Fruit fly (Drosophila melanogaster) whole organism, embryonic: ENCODE measurements around the gene Glut1.

Experiments used
- Asciz ChIP-seq: fragments of 200-800 bp; sonication (Bioruptor generic); optimal IDR thresholded peaks from 2 replicates; lab custom pipeline; 2017; ENCODE audit warnings: missing biosample characterization, mild to moderate bottlenecking, missing genetic modification characterization, missing genetic modification reagents
- Awh ChIP-seq: fragments of 200-800 bp; sonication (Bioruptor generic); IDR thresholded peaks from 2 replicates; pipeline ENCODE4, ENCODE4 v1.3.6; 2022; ENCODE audit warnings: missing biosample characterization, missing genetic modification characterization
- CG10462 ChIP-seq: fragments of 200-800 bp; sonication (Bioruptor generic); optimal IDR thresholded peaks from 2 replicates; lab custom pipeline; 2016; ENCODE audit warnings: missing biosample characterization, missing genetic modification characterization
- CG10959 ChIP-seq: fragments of 200-800 bp; sonication (Bioruptor generic); IDR thresholded peaks from 2 replicates; pipeline ENCODE4 v1.3.6; 2022; ENCODE audit warnings: missing biosample characterization, missing genetic modification characterization
- CG11085 ChIP-seq: fragments of 200-800 bp; sonication (Bioruptor generic); IDR thresholded peaks from 2 replicates; pipeline ENCODE4 v1.3.6; 2022; ENCODE audit warnings: missing biosample characterization, missing genetic modification characterization
- CG14441 ChIP-seq: fragments of 200-800 bp; sonication (Bioruptor generic); IDR thresholded peaks from 2 replicates; pipeline ENCODE4 v1.3.6; 2022; ENCODE audit warnings: missing biosample characterization, missing genetic modification characterization
- CG15601 ChIP-seq: fragments of 200-800 bp; sonication (Bioruptor generic); optimal IDR thresholded peaks from 3 replicates; lab custom pipeline; 2019; ENCODE audit warnings: missing biosample characterization, mild to moderate bottlenecking, missing genetic modification characterization, moderate library complexity
- CG18619 ChIP-seq: fragments of 200-800 bp; sonication (Bioruptor generic); optimal IDR thresholded peaks from 3 replicates; lab custom pipeline; 2017; ENCODE audit warnings: missing biosample characterization, mild to moderate bottlenecking, missing genetic modification characterization
- CG3281 ChIP-seq: fragments of 200-800 bp; sonication (Bioruptor generic); optimal IDR thresholded peaks from 3 replicates; lab custom pipeline; 2017; ENCODE audit warnings: missing biosample characterization, mild to moderate bottlenecking, missing genetic modification characterization
- CG3407 ChIP-seq: fragments of 200-800 bp; sonication (Bioruptor generic); optimal IDR thresholded peaks from 2 replicates; lab custom pipeline; 2018; ENCODE audit warnings: missing biosample characterization, mild to moderate bottlenecking, missing genetic modification characterization
- CG34224 ChIP-seq: fragments of 200-800 bp; sonication (Bioruptor generic); IDR thresholded peaks from 3 replicates; pipeline ENCODE4 v1.3.6; 2022; ENCODE audit warnings: missing biosample characterization, missing genetic modification characterization; ENCODE audit not compliant: partially characterized antibody
- CG4360 ChIP-seq: fragments of 200-800 bp; sonication (Bioruptor generic); IDR thresholded peaks from 2 replicates; pipeline ENCODE4 v1.3.6; 2022; ENCODE audit warnings: missing biosample characterization, missing genetic modification characterization
- CG4707 ChIP-seq: fragments of 200-800 bp; sonication (Bioruptor generic); optimal IDR thresholded peaks from 2 replicates; lab custom pipeline; 2018; ENCODE audit warnings: missing biosample characterization, mild to moderate bottlenecking, missing genetic modification characterization, moderate library complexity
- CG4820 ChIP-seq: fragments of 200-800 bp; sonication (Bioruptor generic); optimal IDR thresholded peaks from 3 replicates; lab custom pipeline; 2016; ENCODE audit warnings: missing biosample characterization, missing genetic modification characterization
- CG7271 ChIP-seq: fragments of 200-800 bp; sonication (Bioruptor generic); optimal IDR thresholded peaks from 2 replicates; lab custom pipeline; 2018; ENCODE audit warnings: missing biosample characterization, mild to moderate bottlenecking, missing genetic modification characterization, moderate library complexity
- Dbx ChIP-seq: fragments of 200-800 bp; sonication (Bioruptor generic); IDR thresholded peaks from 3 replicates; pipeline ENCODE4 v1.3.6; 2022; ENCODE audit warnings: missing biosample characterization, missing genetic modification characterization
- Fer3 ChIP-seq: fragments of 200-800 bp; sonication (Bioruptor generic); optimal IDR thresholded peaks from 2 replicates; lab custom pipeline; 2018; ENCODE audit warnings: missing biosample characterization, mild to moderate bottlenecking, missing genetic modification characterization, moderate library complexity
- HLH4C ChIP-seq: fragments of 200-800 bp; sonication (Bioruptor generic); IDR thresholded peaks from 3 replicates; pipeline ENCODE4 v1.3.6; 2022; ENCODE audit warnings: missing biosample characterization, missing genetic modification characterization; ENCODE audit not compliant: partially characterized antibody
- Lhr ChIP-seq: fragments of 200-800 bp; sonication (Bioruptor generic); optimal IDR thresholded peaks from 3 replicates; lab custom pipeline; 2017; ENCODE audit warnings: mild to moderate bottlenecking, missing biosample characterization, missing genetic modification reagents, missing genetic modification characterization
- Lim3 ChIP-seq: fragments of 200-800 bp; sonication (Bioruptor generic); IDR thresholded peaks from 2 replicates; pipeline ENCODE4 v1.3.6; 2022; ENCODE audit warnings: missing biosample characterization, missing genetic modification characterization
- MBD-R2 ChIP-seq: fragments of 200-800 bp; sonication (Bioruptor generic); IDR thresholded peaks from 2 replicates; pipeline ENCODE4 v1.3.6; 2022; ENCODE audit warnings: missing biosample characterization, missing genetic modification characterization
- Nf-YA ChIP-seq: fragments of 200-800 bp; sonication (Bioruptor generic); IDR thresholded peaks from 2 replicates; pipeline ENCODE4 v1.3.6; 2022; ENCODE audit warnings: missing biosample characterization, missing genetic modification characterization
- Oaz ChIP-seq: fragments of 200-800 bp; sonication (Bioruptor generic); IDR thresholded peaks from 2 replicates; pipeline ENCODE4 v1.3.6; 2022; ENCODE audit warnings: missing biosample characterization, missing genetic modification characterization
- Ravus ChIP-seq: fragments of 200-800 bp; sonication (Bioruptor generic); IDR thresholded peaks from 2 replicates; pipeline ENCODE4 v1.3.6; 2022; ENCODE audit warnings: missing biosample characterization, missing genetic modification characterization
- Ssrp ChIP-seq: fragments of 200-800 bp; sonication (Bioruptor generic); optimal IDR thresholded peaks from 2 replicates; lab custom pipeline; 2018; ENCODE audit warnings: missing biosample characterization, mild to moderate bottlenecking, missing genetic modification characterization, moderate library complexity
- Stat92E ChIP-seq, 3 experiments: fragments of >200 bp in 2 of 3; fragments of 200-800 bp in 1 of 3; sonication (Bioruptor generic) in 1 of 3; optimal IDR thresholded peaks; 2 replicates each; lab custom pipeline; 2017 to 2019; ENCODE audit warnings: missing biosample characterization in 3 of 3, missing genetic modification characterization in 3 of 3, mild to moderate bottlenecking in 1 of 3, moderate library complexity in 1 of 3
- ab ChIP-seq: fragments of 200-800 bp; sonication (Bioruptor generic); optimal IDR thresholded peaks from 2 replicates; lab custom pipeline; 2016; ENCODE audit warnings: missing biosample characterization, missing genetic modification characterization
- al ChIP-seq: fragments of 200-800 bp; sonication (Bioruptor generic); IDR thresholded peaks from 2 replicates; pipeline ENCODE4 v1.3.6; 2022; ENCODE audit warnings: missing biosample characterization, missing genetic modification characterization
- ase ChIP-seq: fragments of 200-800 bp; sonication (Bioruptor generic); IDR thresholded peaks from 3 replicates; pipeline ENCODE4 v1.3.6; 2022; ENCODE audit warnings: missing biosample characterization, missing genetic modification characterization
- bbx ChIP-seq: fragments of 200-800 bp; sonication (Bioruptor generic); IDR thresholded peaks from 2 replicates; pipeline ENCODE4 v1.3.6; 2022; ENCODE audit warnings: missing biosample characterization, missing genetic modification characterization; ENCODE audit not compliant: partially characterized antibody
- btn ChIP-seq: fragments of 200-800 bp; sonication (Bioruptor generic); optimal IDR thresholded peaks from 2 replicates; lab custom pipeline; 2016; ENCODE audit warnings: missing biosample characterization, missing genetic modification characterization
- cad ChIP-seq: fragments of >200 bp; optimal IDR thresholded peaks from 2 replicates; lab custom pipeline; 2017; ENCODE audit warnings: missing biosample characterization, missing genetic modification characterization
- cas ChIP-seq: fragments of 200-800 bp; sonication (Bioruptor generic); IDR thresholded peaks from 2 replicates; pipeline ENCODE4 v1.3.6; 2022; ENCODE audit warnings: missing biosample characterization, missing genetic modification characterization
- crp ChIP-seq, 2 experiments: fragments of 200-800 bp; sonication (Bioruptor generic); optimal IDR thresholded peaks; 2 replicates in 1 of 2; 3 replicates in 1 of 2; lab custom pipeline; 2017; ENCODE audit warnings: missing biosample characterization in 2 of 2, missing genetic modification characterization in 2 of 2, mild to moderate bottlenecking in 1 of 2, moderate library complexity in 1 of 2
- dan ChIP-seq: fragments of 200-800 bp; sonication (Bioruptor generic); IDR thresholded peaks from 2 replicates; pipeline ENCODE4 v1.3.6; 2022; ENCODE audit warnings: missing biosample characterization, missing genetic modification characterization
- disco-r ChIP-seq: fragments of 200-800 bp; sonication (Bioruptor generic); optimal IDR thresholded peaks from 2 replicates; lab custom pipeline; 2016; ENCODE audit warnings: missing biosample characterization, missing genetic modification characterization
- eve ChIP-seq, 2 experiments: fragments of >200 bp; optimal IDR thresholded peaks; 2 replicates each; lab custom pipeline; 2017; ENCODE audit warnings: missing biosample characterization in 2 of 2, missing genetic modification characterization in 2 of 2
- ftz-f1 ChIP-seq: fragments of 200-800 bp; sonication (Bioruptor generic); optimal IDR thresholded peaks from 2 replicates; lab custom pipeline; 2016; ENCODE audit warnings: missing biosample characterization, missing genetic modification characterization
- grn ChIP-seq: fragments of 200-800 bp; sonication (Bioruptor generic); optimal IDR thresholded peaks from 3 replicates; lab custom pipeline; 2017; ENCODE audit warnings: missing biosample characterization, missing genetic modification characterization
- lab ChIP-seq: fragments of 200-800 bp; sonication (Bioruptor generic); optimal IDR thresholded peaks from 3 replicates; lab custom pipeline; 2017; ENCODE audit warnings: missing biosample characterization, missing genetic modification characterization, mild to moderate bottlenecking, moderate library complexity, missing genetic modification reagents
- lilli ChIP-seq: fragments of 200-800 bp; sonication (Bioruptor generic); optimal IDR thresholded peaks from 3 replicates; lab custom pipeline; 2016; ENCODE audit warnings: missing biosample characterization, missing genetic modification characterization
- maf-S ChIP-seq: fragments of 200-800 bp; sonication (Bioruptor generic); optimal IDR thresholded peaks from 2 replicates; lab custom pipeline; 2016; ENCODE audit warnings: missing biosample characterization, missing genetic modification characterization
- oc ChIP-seq: fragments of 200-800 bp; sonication (Bioruptor generic); optimal IDR thresholded peaks from 2 replicates; lab custom pipeline; 2018; ENCODE audit warnings: missing biosample characterization, mild to moderate bottlenecking, missing genetic modification characterization, moderate library complexity
- p53 ChIP-seq: fragments of 200-800 bp; sonication (Bioruptor generic); optimal IDR thresholded peaks from 2 replicates; lab custom pipeline; 2016; ENCODE audit warnings: missing biosample characterization, missing genetic modification characterization
- repo ChIP-seq: fragments of 200-800 bp; sonication (Bioruptor generic); optimal IDR thresholded peaks from 2 replicates; lab custom pipeline; 2016; ENCODE audit warnings: missing biosample characterization, missing genetic modification characterization
- rib ChIP-seq: fragments of 200-800 bp; sonication (Bioruptor generic); IDR thresholded peaks from 2 replicates; pipeline ENCODE4 v1.3.6; 2022; ENCODE audit warnings: missing biosample characterization, missing genetic modification characterization
- run ChIP-seq: fragments of 200-800 bp; sonication (Bioruptor generic); optimal IDR thresholded peaks from 3 replicates; lab custom pipeline; 2018; ENCODE audit warnings: missing biosample characterization, mild to moderate bottlenecking, missing genetic modification characterization
- salm ChIP-seq: fragments of 200-800 bp; sonication (Bioruptor generic); optimal IDR thresholded peaks from 2 replicates; lab custom pipeline; 2018; ENCODE audit warnings: missing biosample characterization, mild to moderate bottlenecking, missing genetic modification characterization
- sd ChIP-seq: fragments of 200-800 bp; sonication (Bioruptor generic); optimal IDR thresholded peaks from 3 replicates; lab custom pipeline; 2018; ENCODE audit warnings: missing biosample characterization, mild to moderate bottlenecking, missing genetic modification characterization, moderate library complexity
- seq ChIP-seq: fragments of 200-800 bp; sonication (Bioruptor generic); IDR thresholded peaks from 2 replicates; pipeline ENCODE4 v1.3.6; 2022; ENCODE audit warnings: missing biosample characterization, missing genetic modification characterization
- sisA ChIP-seq: fragments of 200-800 bp; sonication (Bioruptor generic); IDR thresholded peaks from 2 replicates; pipeline ENCODE4 v1.3.6; 2022; ENCODE audit warnings: missing biosample characterization, missing genetic modification characterization
- z ChIP-seq: fragments of 200-800 bp; sonication (Bioruptor generic); IDR thresholded peaks from 3 replicates; pipeline ENCODE4 v1.3.6; 2022; ENCODE audit warnings: missing biosample characterization, missing genetic modification characterization

Glut1 gene

dm6 chr3L:1034887-1035260, 121.0 kb downstream of the Glut1 start (continued):
- TF ChIP-seq CG34224 (GFP tag; lab: Robert Waterston, UW) (peak; percentile 80), HLH4C (GFP tag; lab: Robert Waterston, UW) (peak; percentile 95), salm (tag; lab: Kevin White, UChicago) (no peak), Stat92E (GFP tag; optimal IDR thresholded peaks at IDR 0.05; lab: Kevin White, UChicago) (no peak), CG10959 (GFP tag; lab: Robert Waterston, UW) (no peak), maf-S (no peak), grn (GFP tag; lab: Kevin White, UChicago) (no peak), CG14441 (GFP tag; lab: Robert Waterston, UW) (0 out of 2 replicates have a peak, but pooled peaks have one; percentile 24), oc (no peak), CG4820 (GFP tag; lab: Kevin White, UChicago) (no peak), repo (no peak), p53 (GFP tag; lab: Kevin White, UChicago) (peak; percentile 37), run (tag; lab: Kevin White, UChicago) (no peak), Fer3 (tag; lab: Kevin White, UChicago) (peak; percentile 62), seq (GFP tag; lab: Robert Waterston, UW) (no peak), ase (no peak), Oaz (GFP tag; lab: Robert Waterston, UW) (no peak), MBD-R2 (GFP tag; lab: Robert Waterston, UW) (peak; percentile 91), al (GFP tag; lab: Robert Waterston, UW) (0 out of 2 replicates have a peak, but pooled peaks have one; percentile 27), CG3281 (GFP tag; lab: Kevin White, UChicago) (peak; percentile 51), disco-r (GFP tag; lab: Kevin White, UChicago) (no peak), rib (GFP tag; lab: Robert Waterston, UW) (no peak), bbx (GFP tag; lab: Robert Waterston, UW) (peak; percentile 69), CG15601 (tag; lab: Kevin White, UChicago) (peak; percentile 26), crp (GFP tag; optimal IDR thresholded peaks at IDR 0.05; lab: Kevin White, UChicago) (no peak), Dbx (GFP tag; lab: Robert Waterston, UW) (0 out of 3 replicates have a peak, but pooled peaks have one; percentile 41), CG4360 (GFP tag; lab: Robert Waterston, UW) (no peak), z (GFP tag; lab: Robert Waterston, UW) (no peak), Nf-YA (no peak), CG7271 (tag; lab: Kevin White, UChicago) (no peak), Awh (GFP tag; lab: Robert Waterston, UW) (no peak), lab (GFP tag; lab: Kevin White, UChicago) (peak; percentile 71), CG3407 (no peak), cas (GFP tag; lab: Robert Waterston, UW) (no peak), sd (tag; lab: Kevin White, UChicago) (no peak), Ravus (GFP tag; lab: Robert Waterston, UW) (no peak), cad (GFP tag; lab: Kevin White, UChicago) (no peak), ab (GFP tag; lab: Kevin White, UChicago) (no peak), CG10462 (GFP tag; lab: Kevin White, UChicago) (no peak), CG4707 (GFP tag; lab: Kevin White, UChicago) (peak; percentile 6), Asciz (GFP tag; lab: Kevin White, UChicago) (peak; percentile 15), CG11085 (peak; percentile 70), Lim3 (GFP tag; lab: Robert Waterston, UW) (no peak), ftz-f1 (GFP tag; lab: Kevin White, UChicago) (no peak), dan (GFP tag; lab: Robert Waterston, UW) (no peak), Lhr (GFP tag; lab: Kevin White, UChicago) (peak; percentile 46), btn (no peak), Ssrp (tag; lab: Kevin White, UChicago) (no peak), eve (GFP tag; optimal IDR thresholded peaks at IDR 0.05; lab: Kevin White, UChicago) (no peak), lilli (GFP tag; lab: Kevin White, UChicago) (no peak), sisA (no peak), CG18619 (GFP tag; lab: Kevin White, UChicago) (peak; percentile 55)
